Fruit fly (Drosophila melanogaster): ENCODE data around the gene ppk31.

Gene ppk31

dm6 chr3R:27204694-27205414 is 41.9 kb downstream of the ppk31 start (continued):
- peak; percentile 60 for TF ChIP-seq CG31441 (GFP tag; IDR thresholded peaks at IDR 0.05)
- TF ChIP-seq Pdp1 (GFP tag; optimal IDR thresholded peaks at IDR 0.05): no peak
- TF ChIP-seq phol (tag; optimal IDR thresholded peaks at IDR 0.05): peak; percentile 55

- TF ChIP-seq sug (tag; optimal IDR thresholded peaks at IDR 0.05) (no peak), jumu (GFP tag; optimal IDR thresholded peaks at IDR 0.05) (no peak), so (GFP tag; IDR thresholded peaks at IDR 0.05) (peak; percentile 47; the same call in 1 of the 3 replicates), Poxn (GFP tag; IDR thresholded peaks at IDR 0.05) (no peak), BtbVII (GFP tag; optimal IDR thresholded peaks at IDR 0.05) (peak; percentile 27), CG34376 (GFP tag; optimal IDR thresholded peaks at IDR 0.05) (no peak), dmrt99B (tag; optimal IDR thresholded peaks at IDR 0.05) (peak; percentile 44), CG15514 (GFP tag; optimal IDR thresholded peaks at IDR 0.05) (peak; percentile 12), mam (GFP tag; optimal IDR thresholded peaks at IDR 0.05) (no peak), p53 (GFP tag; optimal IDR thresholded peaks at IDR 0.05) (peak; percentile 9), Drgx (GFP tag; IDR thresholded peaks at IDR 0.05) (no peak), lov (optimal IDR thresholded peaks at IDR 0.05) (no peak), lov (GFP tag; IDR thresholded peaks at IDR 0.05) (0 out of 3 replicates have a peak, but pooled peaks have one; percentile 58), CG11723 (GFP tag; optimal IDR thresholded peaks at IDR 0.05) (peak; percentile 34), CG14667 (GFP tag; IDR thresholded peaks at IDR 0.05) (no peak), cas (GFP tag; IDR thresholded peaks at IDR 0.05) (no peak), bowl (GFP tag; IDR thresholded peaks at IDR 0.05) (no peak), gro (GFP tag; optimal IDR thresholded peaks at IDR 0.05) (no peak), wor (GFP tag; IDR thresholded peaks at IDR 0.05) (no peak), inv (GFP tag; IDR thresholded peaks at IDR 0.05; ENCODE audit: partially characterized antibody) (no peak), crp (GFP tag; optimal IDR thresholded peaks at IDR 0.05) (no peak), psq (GFP tag; optimal IDR thresholded peaks at IDR 0.05) (no peak), CG3995 (GFP tag; optimal IDR thresholded peaks at IDR 0.05) (no peak), TFAM (GFP tag; optimal IDR thresholded peaks at IDR 0.05) (no peak), CG14441 (GFP tag; IDR thresholded peaks at IDR 0.05) (peak; percentile 43; the same call in 1 of the 2 replicates), CG5180 (GFP tag; optimal IDR thresholded peaks at IDR 0.05) (peak; percentile 49), gfzf (GFP tag; optimal IDR thresholded peaks at IDR 0.05) (no peak), tll (GFP tag; optimal IDR thresholded peaks at IDR 0.05) (peak in 1 of 2 experiments; percentile 90), CG13296 (GFP tag; optimal IDR thresholded peaks at IDR 0.05) (peak; percentile 22), ATbp (GFP tag; optimal IDR thresholded peaks at IDR 0.05) (peak; percentile 79), Bgb (GFP tag; IDR thresholded peaks at IDR 0.05; ENCODE audit: partially characterized antibody) (no peak), fru (optimal IDR thresholded peaks at IDR 0.05) (no peak), pnt (GFP tag; optimal IDR thresholded peaks at IDR 0.05) (peak; percentile 53), wek (GFP tag; optimal IDR thresholded peaks at IDR 0.05) (peak; percentile 72), Dbx (GFP tag; IDR thresholded peaks at IDR 0.05) (0 out of 3 replicates have a peak, but pooled peaks have one; percentile 42), insv (GFP tag; optimal IDR thresholded peaks at IDR 0.05) (no peak), gt (GFP tag; IDR thresholded peaks at IDR 0.05) (no peak), CG12744 (GFP tag; optimal IDR thresholded peaks at IDR 0.05) (no peak), CG10565 (GFP tag; optimal IDR thresholded peaks at IDR 0.05) (no peak), Taf1 (GFP tag; IDR thresholded peaks at IDR 0.05) (no peak), pzg (GFP tag; optimal IDR thresholded peaks at IDR 0.05) (no peak), CG15601 (tag; optimal IDR thresholded peaks at IDR 0.05) (peak; percentile 62), CG10366 (GFP tag; IDR thresholded peaks at IDR 0.05) (no peak), corto (GFP tag; optimal IDR thresholded peaks at IDR 0.05) (no peak)
Observed at dm6 chr3R:27208724-27209343, 45.9 kb downstream of the ppk31 start.
